Fruit fly (Drosophila melanogaster): ENCODE data around the gene bru2.

- TF ChIP-seq ovo (GFP tag; optimal IDR thresholded peaks at IDR 0.05) (no peak), cnc (optimal IDR thresholded peaks at IDR 0.05) (no peak), kay (GFP tag; ENCODE audit: borderline replicate concordance) (no peak), pad (GFP tag; optimal IDR thresholded peaks at IDR 0.05) (no peak), CG33017 (tag; optimal IDR thresholded peaks at IDR 0.05) (no peak), CG12768 (GFP tag; optimal IDR thresholded peaks at IDR 0.05) (no peak), Hr96 (GFP tag; optimal IDR thresholded peaks at IDR 0.05) (no peak)
Observed at dm6 chr2L:12337162-12337561, 6.9 kb upstream of the bru2 start.
